Fruit fly (Drosophila melanogaster): Measurements from ENCODE around the gene Mitofilin.

Gene Mitofilin

DNA sequence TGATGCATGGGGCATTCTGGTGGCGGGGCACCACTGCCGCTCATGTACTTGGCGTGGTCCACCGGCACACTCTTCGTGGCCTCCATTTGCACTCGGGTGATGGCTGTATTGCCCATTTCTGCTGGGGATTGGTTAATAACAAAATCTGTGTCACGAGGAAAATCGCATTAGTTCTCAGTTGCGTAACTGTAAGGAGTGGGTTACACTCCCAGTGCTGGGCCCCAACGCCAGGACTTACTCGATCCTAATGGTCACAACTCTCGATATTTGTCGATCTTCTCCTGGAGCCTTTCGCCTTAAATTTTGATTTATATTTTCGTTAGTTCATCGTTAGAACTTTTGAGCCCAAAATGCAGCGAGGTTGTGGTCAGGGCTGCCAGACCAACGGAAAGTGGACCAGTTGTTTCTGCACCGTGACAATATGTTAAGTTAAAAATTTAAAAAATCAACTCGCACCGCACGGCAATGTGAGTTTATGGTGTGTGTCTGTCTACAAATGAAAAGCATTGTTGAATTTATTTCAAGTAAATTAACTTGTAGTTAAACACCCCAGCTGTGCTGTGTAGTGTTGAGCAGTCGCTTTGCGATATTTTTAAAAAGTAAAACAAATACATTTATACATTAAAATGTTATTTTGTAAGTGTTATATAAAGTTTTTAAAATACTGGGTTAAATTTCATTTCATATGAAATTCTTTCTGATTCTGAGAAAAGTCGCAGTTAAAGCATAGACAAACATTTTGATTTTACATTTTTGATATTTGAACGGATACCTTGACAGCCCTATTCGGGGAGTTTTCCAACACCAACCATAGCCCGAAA lies 4.0 kb upstream of the Mitofilin start, which contains the start of the genes Cchl and ND-42:
TSS of gene Cchl (minus strand) at position 559 of the 821 bp plus-strand sequence.
TSS of gene ND-42 (plus strand) at position 788 of the 821 bp plus-strand sequence.
- no peak for TF ChIP-seq h (optimal IDR thresholded peaks at IDR 0.05)
- TF ChIP-seq insv (optimal IDR thresholded peaks at IDR 0.05): no peak
- TF ChIP-seq Sin3A (optimal IDR thresholded peaks at IDR 0.05): no peak
- no peak for TF ChIP-seq psq (optimal IDR thresholded peaks at IDR 0.05)
- TF ChIP-seq Myc (optimal IDR thresholded peaks at IDR 0.05): no peak
- TF ChIP-seq ttk (optimal IDR thresholded peaks at IDR 0.05): no peak

DNA sequence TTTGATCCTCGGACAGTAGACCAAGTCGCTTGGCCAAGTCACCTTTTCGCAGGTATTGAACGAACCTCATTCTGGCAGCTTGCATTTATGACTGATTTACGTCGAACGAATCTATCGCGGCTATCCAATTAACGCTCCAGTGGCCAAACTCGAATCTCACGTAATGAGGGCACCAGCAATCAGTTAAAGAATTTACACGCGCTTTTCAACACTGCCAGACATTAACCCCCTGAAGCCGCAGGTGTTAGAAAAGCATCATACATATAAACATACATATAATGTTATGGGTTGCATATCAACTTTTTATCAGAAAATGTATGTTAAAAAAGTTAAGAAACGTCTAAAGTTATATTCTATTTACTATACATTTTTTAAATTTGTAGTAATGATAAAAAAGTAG lies 2.2 kb upstream of the Mitofilin start, which contains the start of gene CG6028:
TSS of gene CG6028 (minus strand) at position 187 of the 400 bp plus-strand sequence.
- TF ChIP-seq Sin3A (optimal IDR thresholded peaks at IDR 0.05) (no peak), Myc (optimal IDR thresholded peaks at IDR 0.05) (no peak), insv (optimal IDR thresholded peaks at IDR 0.05) (no peak), ttk (optimal IDR thresholded peaks at IDR 0.05) (no peak), psq (optimal IDR thresholded peaks at IDR 0.05) (no peak), h (optimal IDR thresholded peaks at IDR 0.05) (no peak)

DNA sequence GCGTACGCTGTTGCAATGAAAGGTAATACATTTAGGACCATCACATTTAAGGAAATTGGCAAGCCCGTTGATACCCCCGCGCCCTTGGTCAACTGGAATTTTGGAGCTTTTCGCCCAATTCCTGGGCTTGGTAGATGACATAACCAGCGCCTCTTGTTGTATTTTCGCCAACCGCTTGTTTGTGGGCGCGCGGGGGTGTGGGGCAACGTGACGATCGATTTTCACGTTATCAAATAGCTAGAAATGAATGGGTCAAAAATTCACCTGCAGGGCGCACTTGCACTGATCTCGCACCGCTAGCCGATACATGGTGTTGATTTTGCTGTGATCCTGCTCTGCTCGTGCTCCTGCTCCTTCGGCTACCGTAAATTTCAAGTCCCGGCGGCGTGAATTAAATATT lies 512 bp downstream of the Mitofilin start:
- TF ChIP-seq insv (optimal IDR thresholded peaks at IDR 0.05) (no peak), ttk (optimal IDR thresholded peaks at IDR 0.05) (no peak)

DNA sequence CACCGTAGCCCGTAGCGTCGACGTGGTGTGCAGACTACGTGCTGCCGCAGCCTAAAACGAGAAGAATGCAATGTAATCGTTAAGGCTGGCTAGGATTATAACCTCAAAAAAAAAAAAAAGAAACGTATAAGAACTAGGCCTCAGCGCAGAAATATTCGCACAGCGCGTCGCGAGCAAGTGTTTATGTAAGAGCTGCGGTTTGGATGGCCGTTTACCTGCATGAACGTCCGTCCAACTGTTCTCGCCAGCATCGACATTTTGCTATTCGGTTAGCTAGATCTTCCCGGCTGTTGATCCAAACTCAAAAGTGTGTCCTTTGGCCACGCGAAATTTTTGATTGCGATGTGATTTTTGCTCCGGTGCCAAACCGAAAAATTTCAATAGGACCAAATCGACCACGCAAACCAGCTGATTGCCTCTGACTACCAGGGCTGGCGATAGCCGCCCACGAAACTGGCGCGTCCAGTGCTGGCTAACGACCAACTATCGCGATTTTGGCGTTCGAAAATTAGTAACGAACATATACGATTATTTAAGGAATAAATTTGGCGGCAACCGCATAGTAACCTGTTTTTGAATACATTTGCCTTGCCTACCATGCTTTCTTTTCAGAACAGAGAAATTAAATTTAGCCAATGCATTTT lies 4.2 kb downstream of the Mitofilin start, which contains the start of gene Idh3b:
TSS of gene Idh3b (minus strand) at position 606 of the 644 bp plus-strand sequence.
- TF ChIP-seq Sin3A (optimal IDR thresholded peaks at IDR 0.05) (no peak), h (optimal IDR thresholded peaks at IDR 0.05) (no peak)

DNA sequence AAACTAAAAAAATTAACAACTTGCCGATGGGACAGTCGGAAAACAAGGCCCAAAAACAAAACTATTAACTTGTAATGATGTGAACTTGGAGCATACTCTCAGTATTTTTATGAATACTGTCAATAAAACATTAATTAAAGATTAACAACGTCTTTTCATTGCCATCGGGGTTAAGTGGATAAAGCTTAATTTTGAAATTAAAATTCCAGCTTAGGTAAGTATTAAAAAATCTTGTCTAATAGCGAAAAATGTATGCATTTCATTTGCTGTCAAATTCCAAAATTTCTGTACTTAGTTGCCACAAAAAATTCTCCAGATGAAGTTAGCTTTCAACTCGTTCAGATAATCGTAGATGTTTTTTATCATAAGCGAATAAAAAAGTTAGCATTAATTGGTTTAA lies 8.7 kb downstream of the Mitofilin start, which contains the start of gene Theg:
TSS of gene Theg (plus strand) at position 301 of the 400 bp plus-strand sequence.
- TF ChIP-seq Sin3A (optimal IDR thresholded peaks at IDR 0.05): no peak
- TF ChIP-seq ttk (optimal IDR thresholded peaks at IDR 0.05): no peak
- TF ChIP-seq psq (optimal IDR thresholded peaks at IDR 0.05): no peak
- TF ChIP-seq h (optimal IDR thresholded peaks at IDR 0.05): no peak
- no peak for TF ChIP-seq Myc (optimal IDR thresholded peaks at IDR 0.05)
- no peak for TF ChIP-seq insv (optimal IDR thresholded peaks at IDR 0.05)

DNA sequence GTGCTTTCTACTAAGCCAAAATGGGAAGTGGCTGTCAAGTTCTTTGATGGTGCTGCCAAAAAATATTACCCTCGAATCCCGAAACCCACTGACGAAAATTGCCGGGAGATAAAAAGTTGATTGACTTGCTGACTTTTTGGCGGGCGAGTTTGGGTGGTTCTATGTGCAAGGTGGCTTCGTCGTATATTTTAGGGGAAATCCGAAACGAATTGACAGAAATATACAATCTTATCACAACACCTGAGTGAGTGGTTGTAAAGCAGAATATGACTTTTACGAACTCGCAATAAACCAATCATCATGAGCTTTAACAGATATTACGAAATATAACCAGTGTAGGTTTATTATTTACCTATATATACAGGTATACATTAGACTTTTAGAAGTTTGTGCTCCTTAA lies 19.6 kb downstream of the Mitofilin start:
- TF ChIP-seq Myc (optimal IDR thresholded peaks at IDR 0.05) (no peak), psq (optimal IDR thresholded peaks at IDR 0.05) (no peak), insv (optimal IDR thresholded peaks at IDR 0.05) (no peak), ttk (optimal IDR thresholded peaks at IDR 0.05) (no peak), Sin3A (optimal IDR thresholded peaks at IDR 0.05) (no peak), h (optimal IDR thresholded peaks at IDR 0.05) (no peak)

DNA sequence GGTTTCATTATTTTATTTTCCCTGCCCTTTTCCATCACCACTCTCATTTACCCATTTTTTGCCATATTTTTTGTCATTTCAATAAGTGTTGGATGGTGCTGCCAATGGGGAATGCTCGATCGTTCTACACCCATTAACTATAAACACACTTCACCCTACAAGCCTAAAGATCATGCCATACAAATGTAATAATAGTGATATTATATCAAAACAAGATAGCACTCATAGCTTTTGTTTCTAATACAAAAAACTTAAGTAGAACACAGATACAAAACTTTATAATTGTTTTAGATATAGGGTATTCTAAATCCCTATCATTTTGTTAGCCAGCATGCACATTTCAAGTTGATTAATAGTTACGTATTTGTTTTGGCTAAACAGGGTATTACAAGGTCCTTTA lies 23.5 kb downstream of the Mitofilin start:
- no peak for TF ChIP-seq insv (optimal IDR thresholded peaks at IDR 0.05)
- TF ChIP-seq ttk (optimal IDR thresholded peaks at IDR 0.05): no peak
- TF ChIP-seq h (optimal IDR thresholded peaks at IDR 0.05): no peak
- no peak for TF ChIP-seq Myc (optimal IDR thresholded peaks at IDR 0.05)
- TF ChIP-seq psq (optimal IDR thresholded peaks at IDR 0.05): no peak
- no peak for TF ChIP-seq Sin3A (optimal IDR thresholded peaks at IDR 0.05)

DNA sequence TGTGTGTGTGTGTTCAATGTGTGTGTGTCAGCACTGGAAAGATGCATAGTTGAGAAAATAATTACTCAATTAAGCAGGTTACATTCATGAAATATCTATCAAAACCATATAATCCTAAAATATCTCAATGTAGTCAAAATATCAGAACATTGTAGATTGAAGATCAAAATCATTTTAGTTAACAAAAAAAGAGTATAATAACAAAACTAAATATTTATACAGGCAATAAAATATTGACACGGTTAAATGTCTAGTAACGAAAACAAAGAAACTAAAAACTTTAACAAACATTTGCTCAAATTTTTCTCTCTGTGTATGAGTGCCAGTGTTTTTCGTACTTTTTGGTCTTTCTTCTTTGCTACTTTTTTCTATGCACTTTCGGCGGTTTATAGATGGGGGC lies 24.3 kb downstream of the Mitofilin start:
- TF ChIP-seq ttk (optimal IDR thresholded peaks at IDR 0.05) (no peak), psq (optimal IDR thresholded peaks at IDR 0.05) (no peak)

DNA sequence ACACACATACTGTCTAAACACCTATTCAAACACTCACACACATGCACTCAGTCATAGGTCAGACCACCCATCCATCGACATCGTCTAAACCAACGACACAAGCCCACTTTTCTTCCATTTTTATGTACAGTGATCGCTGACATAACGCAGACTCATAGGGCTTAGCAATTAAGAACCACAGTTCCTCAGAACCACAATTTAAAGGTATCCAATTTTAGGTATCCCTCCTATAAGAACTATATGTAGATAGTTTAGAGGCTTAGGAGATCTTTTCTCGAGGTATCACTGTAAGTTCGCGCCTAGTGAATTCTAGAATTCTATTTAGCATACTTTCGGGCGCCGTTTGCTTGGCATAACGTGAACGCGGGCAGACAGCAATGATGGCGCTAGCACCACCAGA lies 30.2 kb downstream of the Mitofilin start:
- TF ChIP-seq psq (optimal IDR thresholded peaks at IDR 0.05) (no peak), Myc (optimal IDR thresholded peaks at IDR 0.05) (no peak), ttk (optimal IDR thresholded peaks at IDR 0.05) (no peak), h (optimal IDR thresholded peaks at IDR 0.05) (no peak), Sin3A (optimal IDR thresholded peaks at IDR 0.05) (no peak), insv (optimal IDR thresholded peaks at IDR 0.05) (no peak)

DNA sequence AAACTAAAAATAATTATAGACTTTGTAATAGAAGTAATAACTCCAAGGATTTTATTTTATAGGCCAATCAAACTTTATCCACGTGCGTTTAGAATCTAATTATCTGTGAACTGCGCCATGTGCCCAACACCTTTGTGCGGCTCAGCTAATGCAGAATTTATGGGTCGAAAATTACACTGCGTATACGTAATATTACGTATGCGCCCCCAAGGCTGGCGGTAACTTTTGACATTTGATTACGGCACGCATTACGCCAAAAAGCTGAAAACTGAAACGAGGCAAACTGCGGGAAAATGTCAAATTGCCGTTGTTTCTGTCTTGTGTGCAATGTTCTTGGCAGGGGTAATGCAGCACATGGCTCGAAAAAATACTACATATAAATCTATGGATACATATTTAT lies 31.5 kb downstream of the Mitofilin start:
- TF ChIP-seq h (optimal IDR thresholded peaks at IDR 0.05): no peak
- TF ChIP-seq psq (optimal IDR thresholded peaks at IDR 0.05): no peak
- no peak for TF ChIP-seq Myc (optimal IDR thresholded peaks at IDR 0.05)
- no peak for TF ChIP-seq insv (optimal IDR thresholded peaks at IDR 0.05)
- no peak for TF ChIP-seq ttk (optimal IDR thresholded peaks at IDR 0.05)
- TF ChIP-seq Sin3A (optimal IDR thresholded peaks at IDR 0.05): no peak

DNA sequence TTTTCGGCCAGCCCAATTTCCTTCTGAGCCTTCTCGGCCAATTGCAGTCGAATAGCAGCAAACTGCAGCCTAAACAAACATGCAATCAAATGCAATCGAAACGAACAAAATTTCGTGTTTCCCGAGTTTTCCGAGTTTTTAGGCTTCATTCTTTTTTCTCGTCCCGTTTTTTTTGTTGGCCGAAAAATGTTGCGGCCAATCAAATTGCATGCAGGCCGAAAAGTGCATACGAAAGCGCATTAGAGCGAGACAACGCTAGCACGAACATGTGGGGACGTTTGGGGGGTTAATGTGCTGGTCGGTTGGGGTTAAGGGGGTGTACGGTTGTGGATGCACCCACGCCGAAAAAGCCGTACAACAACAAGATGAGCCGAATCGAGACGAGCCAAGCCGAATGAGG lies 33.4 kb downstream of the Mitofilin start:
- no peak for TF ChIP-seq Sin3A (optimal IDR thresholded peaks at IDR 0.05)
- no peak for TF ChIP-seq h (optimal IDR thresholded peaks at IDR 0.05)
- TF ChIP-seq ttk (optimal IDR thresholded peaks at IDR 0.05): no peak
- no peak for TF ChIP-seq insv (optimal IDR thresholded peaks at IDR 0.05)
- no peak for TF ChIP-seq psq (optimal IDR thresholded peaks at IDR 0.05)
- TF ChIP-seq Myc (optimal IDR thresholded peaks at IDR 0.05): no peak

DNA sequence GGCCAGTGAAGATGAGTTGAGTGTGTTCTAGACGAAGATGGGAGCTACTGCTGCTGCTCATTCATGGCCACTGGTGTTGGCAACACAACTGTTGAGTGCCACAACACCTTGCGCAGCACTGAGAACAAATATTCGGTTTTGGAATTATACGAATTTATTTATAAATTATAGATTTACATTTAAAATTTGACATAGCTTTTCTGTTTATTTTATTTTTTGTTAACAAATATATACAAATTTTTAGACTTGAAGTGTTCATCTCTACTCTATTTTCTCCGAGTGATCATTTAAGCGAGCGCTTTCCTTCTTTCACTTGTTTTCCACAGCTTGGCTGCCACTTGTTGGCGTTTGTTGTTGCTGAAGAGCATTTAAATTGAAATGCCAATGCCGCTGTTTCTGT lies 35.6 kb downstream of the Mitofilin start:
- TF ChIP-seq psq (optimal IDR thresholded peaks at IDR 0.05) (no peak), insv (optimal IDR thresholded peaks at IDR 0.05) (no peak), ttk (optimal IDR thresholded peaks at IDR 0.05) (no peak), Sin3A (optimal IDR thresholded peaks at IDR 0.05) (no peak), h (optimal IDR thresholded peaks at IDR 0.05) (no peak), Myc (optimal IDR thresholded peaks at IDR 0.05) (no peak)
